Fruit fly (Drosophila melanogaster) whole organism, wandering third instar larva: ENCODE data around the gene slgA.

Experiments
- CG32264 ChIP-seq: fragments of 200-800 bp; sonication (Bioruptor generic); optimal IDR thresholded peaks from 2 replicates; lab custom pipeline; 2016; ENCODE audit warnings: missing biosample characterization, missing genetic modification characterization
- CrebA ChIP-seq: fragments of 200-800 bp; sonication (Bioruptor generic); optimal IDR thresholded peaks from 2 replicates; lab custom pipeline; 2016; ENCODE audit warnings: missing biosample characterization, mild to moderate bottlenecking, missing genetic modification characterization, borderline replicate concordance
- Dfd ChIP-seq: fragments of >200 bp; optimal IDR thresholded peaks from 2 replicates; lab custom pipeline; 2017; ENCODE audit warnings: missing biosample characterization, missing genetic modification characterization
- Dif ChIP-seq: fragments of 200-275, 200-300 bp; sonication (Bioruptor generic); optimal IDR thresholded peaks from 2 replicates; lab custom pipeline; 2018; ENCODE audit warnings: missing biosample characterization, missing genetic modification characterization; ENCODE audit not compliant: partially characterized antibody
- GATAd ChIP-seq: sonication (Bioruptor generic); optimal IDR thresholded peaks from 2 replicates; lab custom pipeline; 2016; ENCODE audit warnings: missing biosample characterization, missing genetic modification characterization
- HLH106 ChIP-seq: fragments of 200-800 bp; optimal IDR thresholded peaks from 3 replicates; lab custom pipeline; 2019; ENCODE audit warnings: missing biosample characterization, mild to moderate bottlenecking, missing genetic modification characterization, moderate library complexity
- Hr78 ChIP-seq: fragments of >200 bp; optimal IDR thresholded peaks from 2 replicates; lab custom pipeline; 2017; ENCODE audit warnings: missing biosample characterization, missing genetic modification characterization
- Hr83 ChIP-seq: fragments of 200-300 bp; sonication (Bioruptor generic); optimal IDR thresholded peaks from 2 replicates; lab custom pipeline; 2016; ENCODE audit warnings: missing biosample characterization, mild to moderate bottlenecking, missing genetic modification characterization, moderate library complexity; ENCODE audit not compliant: poor library complexity, severe bottlenecking
- Mio ChIP-seq: sonication (Bioruptor generic); optimal IDR thresholded peaks from 2 replicates; lab custom pipeline; 2016; ENCODE audit warnings: missing biosample characterization, missing genetic modification characterization
- Myc ChIP-seq: fragments of >200 bp; optimal IDR thresholded peaks from 2 replicates; lab custom pipeline; 2017
- Rel ChIP-seq, 2 experiments: fragments of 200-800 bp; sonication (Bioruptor generic) in 1 of 2; optimal IDR thresholded peaks; 2 replicates in 1 of 2; 3 replicates in 1 of 2; lab custom pipeline; 2016 to 2019; ENCODE audit warnings: mild to moderate bottlenecking in 2 of 2, missing biosample characterization in 2 of 2, missing genetic modification characterization in 2 of 2, moderate library complexity in 1 of 2
- Sp1 ChIP-seq: fragments of 200-800 bp; sonication (Bioruptor generic); optimal IDR thresholded peaks from 3 replicates; lab custom pipeline; 2019; ENCODE audit warnings: missing biosample characterization, mild to moderate bottlenecking, missing genetic modification characterization, moderate library complexity
- Vsx2 ChIP-seq: fragments of 200-300, 225-300 bp; sonication (Bioruptor generic); optimal IDR thresholded peaks from 2 replicates; lab custom pipeline; 2018; ENCODE audit warnings: missing biosample characterization, missing genetic modification characterization; ENCODE audit not compliant: partially characterized antibody
- br ChIP-seq: fragments of 200-800 bp; sonication (Bioruptor generic); optimal IDR thresholded peaks from 2 replicates; lab custom pipeline; 2016; ENCODE audit warnings: missing biosample characterization, missing genetic modification characterization
- brk ChIP-seq: fragments of 200-800 bp; sonication (Bioruptor generic); optimal IDR thresholded peaks from 2 replicates; lab custom pipeline; 2016; ENCODE audit warnings: missing biosample characterization, mild to moderate bottlenecking, missing genetic modification characterization
- dl ChIP-seq, 2 experiments: fragments of 175-275, 200-275 bp in 1 of 2; fragments of 200-275 bp in 1 of 2; sonication (Bioruptor generic); optimal IDR thresholded peaks; lab custom pipeline; 2018; ENCODE audit warnings: mild to moderate bottlenecking in 2 of 2, missing biosample characterization in 2 of 2, missing genetic modification characterization in 2 of 2, moderate library complexity in 2 of 2; ENCODE audit not compliant: partially characterized antibody in 2 of 2, insufficient read depth in 1 of 2
- dmrt93B ChIP-seq: fragments of 200-800 bp; sonication (Bioruptor generic); optimal IDR thresholded peaks from 2 replicates; lab custom pipeline; 2018; ENCODE audit warnings: missing biosample characterization, mild to moderate bottlenecking, missing genetic modification characterization
- dsf ChIP-seq: sonication (Bioruptor generic); optimal IDR thresholded peaks from 2 replicates; lab custom pipeline; 2016; ENCODE audit warnings: missing biosample characterization, missing genetic modification characterization, borderline replicate concordance
- foxo ChIP-seq, 2 experiments: fragments of 200-800 bp; sonication (Bioruptor generic); optimal IDR thresholded peaks; 2 replicates in 1 of 2; 3 replicates in 1 of 2; lab custom pipeline; 2016 to 2017; ENCODE audit warnings: missing biosample characterization in 2 of 2, missing genetic modification characterization in 2 of 2
- fru ChIP-seq: fragments of 200-800 bp; sonication (Bioruptor generic); optimal IDR thresholded peaks from 3 replicates; lab custom pipeline; 2016; ENCODE audit warnings: missing biosample characterization, mild to moderate bottlenecking, missing genetic modification characterization
- h ChIP-seq: fragments of 200-800 bp; sonication (Bioruptor generic); optimal IDR thresholded peaks from 3 replicates; lab custom pipeline; 2016; ENCODE audit warnings: missing biosample characterization, mild to moderate bottlenecking, missing genetic modification characterization
- jim ChIP-seq: fragments of 175-275, 200-325 bp; sonication (Bioruptor generic); optimal IDR thresholded peaks from 2 replicates; lab custom pipeline; 2016; ENCODE audit warnings: missing biosample characterization, mild to moderate bottlenecking, missing genetic modification characterization
- lola ChIP-seq: fragments of >200 bp; optimal IDR thresholded peaks from 2 replicates; lab custom pipeline; 2017; ENCODE audit warnings: missing biosample characterization, missing genetic modification characterization
- pan ChIP-seq: fragments of >200 bp; optimal IDR thresholded peaks from 2 replicates; lab custom pipeline; 2017
- psq ChIP-seq: fragments of 200-800 bp; sonication (Bioruptor generic); optimal IDR thresholded peaks from 3 replicates; lab custom pipeline; 2017; ENCODE audit warnings: missing biosample characterization, mild to moderate bottlenecking, missing genetic modification characterization, moderate library complexity
- sage ChIP-seq: fragments of 200-800 bp; sonication (Bioruptor generic); optimal IDR thresholded peaks from 2 replicates; lab custom pipeline; 2016; ENCODE audit warnings: missing biosample characterization, mild to moderate bottlenecking, missing genetic modification characterization
- tai ChIP-seq: sonication (Bioruptor generic); optimal IDR thresholded peaks from 2 replicates; lab custom pipeline; 2016; ENCODE audit warnings: missing biosample characterization, missing genetic modification characterization
- usp ChIP-seq: fragments of >200 bp; optimal IDR thresholded peaks from 2 replicates; lab custom pipeline; 2017; ENCODE audit warnings: missing biosample characterization, missing genetic modification characterization
- woc ChIP-seq: sonication (Bioruptor generic); optimal IDR thresholded peaks from 2 replicates; lab custom pipeline; 2016; ENCODE audit warnings: missing biosample characterization, mild to moderate bottlenecking, missing genetic modification characterization

slgA gene

dm6 chrX:21378344-21378882, 4.6 kb downstream of the slgA start:
- TF ChIP-seq Dfd = no peak
- no peak for TF ChIP-seq Rel (GFP tag; optimal IDR thresholded peaks at IDR 0.05; lab: Kevin White, UChicago)
- TF ChIP-seq Rel (tag; optimal IDR thresholded peaks at IDR 0.05; lab: Kevin White, UChicago) = peak; percentile 83
- TF ChIP-seq foxo (GFP tag; optimal IDR thresholded peaks at IDR 0.05; lab: Kevin White, UChicago) = no peak
- no peak for TF ChIP-seq jim (GFP tag; lab: Kevin White, UChicago)
- TF ChIP-seq Dif (GFP tag; lab: Kevin White, UChicago) = no peak
- no peak for TF ChIP-seq pan (lab: Kevin White, UChicago)

dm6 chrX:21387695-21388094, 13.9 kb downstream of the slgA start, which contains the start of gene Ddx56:
Gene Ddx56, minus strand, starts transcription at chrX:21387946.
- TF ChIP-seq Myc (lab: Kevin White, UChicago) (no peak), tai (GFP tag; lab: Kevin White, UChicago) (no peak), Sp1 (no peak), sage (GFP tag; lab: Kevin White, UChicago) (no peak), Mio (GFP tag; lab: Kevin White, UChicago) (no peak), Vsx2 (GFP tag; lab: Kevin White, UChicago) (no peak), psq (GFP tag; lab: Kevin White, UChicago) (no peak)

- no peak for TF ChIP-seq Hr78 (GFP tag; lab: Kevin White, UChicago)
- TF ChIP-seq dsf (GFP tag; lab: Kevin White, UChicago) = no peak
- no peak for TF ChIP-seq dmrt93B (GFP tag; lab: Kevin White, UChicago)
- no peak for TF ChIP-seq Sp1
- TF ChIP-seq dl (GFP tag; optimal IDR thresholded peaks at IDR 0.05; lab: Kevin White, UChicago; ENCODE audit: insufficient read depth in 1 of 2, partially characterized antibody in 2 of 2) = no peak
- no peak for TF ChIP-seq br (GFP tag; lab: Kevin White, UChicago)
- no peak for TF ChIP-seq CrebA (GFP tag; lab: Kevin White, UChicago)
- TF ChIP-seq jim (GFP tag; lab: Kevin White, UChicago) = no peak
- TF ChIP-seq Rel (GFP tag; optimal IDR thresholded peaks at IDR 0.05; lab: Kevin White, UChicago) = no peak
- no peak for TF ChIP-seq Rel (tag; optimal IDR thresholded peaks at IDR 0.05; lab: Kevin White, UChicago)
- no peak for TF ChIP-seq h (GFP tag; lab: Kevin White, UChicago)
- no peak for TF ChIP-seq pan (lab: Kevin White, UChicago)
- TF ChIP-seq lola = no peak
- TF ChIP-seq Hr83 (GFP tag; lab: Kevin White, UChicago) = no peak
Measured at dm6 chrX:21388734-21389133, 14.9 kb downstream of the slgA start, which contains the start of gene mst. Gene mst, plus strand, starts transcription at chrX:21388977.

dm6 chrX:21396860-21397459, 23.2 kb downstream of the slgA start, which contains the start of gene lcs:
Gene lcs, minus strand, starts transcription at chrX:21397316.
- TF ChIP-seq GATAd (GFP tag; lab: Kevin White, UChicago) (no peak), lola (no peak), usp (GFP tag; lab: Kevin White, UChicago) (no peak), Rel (GFP tag; optimal IDR thresholded peaks at IDR 0.05; lab: Kevin White, UChicago) (no peak), Rel (tag; optimal IDR thresholded peaks at IDR 0.05; lab: Kevin White, UChicago) (no peak), Dfd (peak; percentile 99), brk (GFP tag; lab: Kevin White, UChicago) (no peak), Sp1 (no peak)
- TF ChIP-seq, all 38 proteins: peak for 1

- TF ChIP-seq br (GFP tag; lab: Kevin White, UChicago) = no peak
- TF ChIP-seq GATAd (GFP tag; lab: Kevin White, UChicago) = no peak
- TF ChIP-seq HLH106 (tag; lab: Kevin White, UChicago) = no peak
- TF ChIP-seq h (GFP tag; lab: Kevin White, UChicago) = no peak
- TF ChIP-seq lola = no peak
- TF ChIP-seq, all 38 proteins: peak for 0
Measured at dm6 chrX:21402672-21403071, 28.9 kb downstream of the slgA start, which contains the start of gene whe. Gene whe, minus strand, starts transcription at chrX:21402772.

dm6 chrX:21429156-21429555, 55.4 kb downstream of the slgA start, which contains the start of gene CG10918:
Gene CG10918, minus strand, starts transcription at chrX:21429256.
- no peak for TF ChIP-seq fru (GFP tag; lab: Kevin White, UChicago)
- no peak for TF ChIP-seq woc (GFP tag; lab: Kevin White, UChicago)
- TF ChIP-seq Hr83 (GFP tag; lab: Kevin White, UChicago) = no peak
- TF ChIP-seq dmrt93B (GFP tag; lab: Kevin White, UChicago) = no peak
- no peak for TF ChIP-seq CG32264 (GFP tag; lab: Kevin White, UChicago)
